Fruit fly (Drosophila melanogaster): Measurements from ENCODE around the gene CG42832.
A peak's percentile ranks its signal among the peaks of the same experiment; 100 is the strongest.

Gene CG42832

dm6 chr3L:11587720-11588580, 22.0 kb upstream of the CG42832 start, which contains the start of gene rt (continued):
- TF ChIP-seq CG8281 (tag; optimal IDR thresholded peaks at IDR 0.05) = no peak
- TF ChIP-seq D19A (tag; optimal IDR thresholded peaks at IDR 0.05) = peak; percentile 58
- TF ChIP-seq CG17829 (tag; optimal IDR thresholded peaks at IDR 0.05) = peak; percentile 73
- TF ChIP-seq CG1602 (GFP tag; optimal IDR thresholded peaks at IDR 0.05) = peak; percentile 38
- TF ChIP-seq CG6175 (GFP tag; IDR thresholded peaks at IDR 0.05) = no peak
- TF ChIP-seq onecut (GFP tag; IDR thresholded peaks at IDR 0.05) = peak; percentile 46
- no peak for TF ChIP-seq CG6854 (GFP tag; optimal IDR thresholded peaks at IDR 0.05)
- TF ChIP-seq CG7556 (GFP tag; optimal IDR thresholded peaks at IDR 0.05) = peak; percentile 58
- TF ChIP-seq Hr39 (optimal IDR thresholded peaks at IDR 0.05) = no peak
- peak; percentile 22 for TF ChIP-seq Usf (GFP tag; optimal IDR thresholded peaks at IDR 0.05)
- no peak for TF ChIP-seq CG11085 (GFP tag; IDR thresholded peaks at IDR 0.05)
- TF ChIP-seq stc (GFP tag; IDR thresholded peaks at IDR 0.05) = 0 out of 2 replicates have a peak, but pooled peaks have one; percentile 24
- TF ChIP-seq CG6272 (GFP tag; IDR thresholded peaks at IDR 0.05) = no peak
- no peak for TF ChIP-seq BtbVII (GFP tag; optimal IDR thresholded peaks at IDR 0.05)
- no peak for TF ChIP-seq CG9876 (GFP tag; optimal IDR thresholded peaks at IDR 0.05)
- no peak for TF ChIP-seq CG9609 (GFP tag; optimal IDR thresholded peaks at IDR 0.05)
- TF ChIP-seq CG18599 (GFP tag; optimal IDR thresholded peaks at IDR 0.05) = no peak
- peak; percentile 85 for TF ChIP-seq Sry-β (GFP tag; optimal IDR thresholded peaks at IDR 0.05)
- TF ChIP-seq vnd (GFP tag; IDR thresholded peaks at IDR 0.05; ENCODE audit: partially characterized antibody) = no peak
- peak; percentile 40 for TF ChIP-seq Fer1 (GFP tag; optimal IDR thresholded peaks at IDR 0.05)
- TF ChIP-seq CG2129 (GFP tag; IDR thresholded peaks at IDR 0.05; ENCODE audit: partially characterized antibody) = no peak
- no peak for TF ChIP-seq hth (optimal IDR thresholded peaks at IDR 0.05)
- no peak for TF ChIP-seq emc (GFP tag; optimal IDR thresholded peaks at IDR 0.05)
- TF ChIP-seq jumu (GFP tag; optimal IDR thresholded peaks at IDR 0.05) = no peak
- TF ChIP-seq Rfx (GFP tag; IDR thresholded peaks at IDR 0.05) = peak; percentile 44; the same call in 1 of the 2 replicates
- peak; percentile 29 for TF ChIP-seq salm (tag; optimal IDR thresholded peaks at IDR 0.05)
- peak; percentile 31 for TF ChIP-seq CG30431 (GFP tag; optimal IDR thresholded peaks at IDR 0.05)
- TF ChIP-seq CG32767 (GFP tag; IDR thresholded peaks at IDR 0.05) = peak; percentile 50; the same call in 1 of the 2 replicates
- TF ChIP-seq CG14441 (GFP tag; IDR thresholded peaks at IDR 0.05) = no peak
- TF ChIP-seq oc (tag; optimal IDR thresholded peaks at IDR 0.05) = no peak
- peak; percentile 14 for TF ChIP-seq CG12071 (GFP tag; optimal IDR thresholded peaks at IDR 0.05)
- no peak for TF ChIP-seq CG13287 (GFP tag; IDR thresholded peaks at IDR 0.05; ENCODE audit: partially characterized antibody)
- TF ChIP-seq sisA (GFP tag; IDR thresholded peaks at IDR 0.05) = peak; percentile 63
- peak; percentile 32; the same call in 1 of the 2 replicates for TF ChIP-seq CG32532 (GFP tag; IDR thresholded peaks at IDR 0.05)
- no peak for TF ChIP-seq GATAe (GFP tag; conservative IDR thresholded peaks at IDR 0.05)
- TF ChIP-seq gcm2 (GFP tag; optimal IDR thresholded peaks at IDR 0.05) = peak; percentile 12
- TF ChIP-seq Ets65A (GFP tag) = peak; percentile 23
- no peak for TF ChIP-seq CG8478 (optimal IDR thresholded peaks at IDR 0.05)
- TF ChIP-seq CG10565 (GFP tag; optimal IDR thresholded peaks at IDR 0.05) = no peak
- no peak for TF ChIP-seq sug (tag; optimal IDR thresholded peaks at IDR 0.05)
- TF ChIP-seq CG2712 (tag; optimal IDR thresholded peaks at IDR 0.05) = peak; percentile 84
- no peak for TF ChIP-seq Opbp (GFP tag; IDR thresholded peaks at IDR 0.05; ENCODE audit: partially characterized antibody)
- no peak for TF ChIP-seq Vsx1 (GFP tag; optimal IDR thresholded peaks at IDR 0.05)
- TF ChIP-seq CG10431 (GFP tag; optimal IDR thresholded peaks at IDR 0.05) = peak; percentile 17
- TF ChIP-seq CG2202 (tag; optimal IDR thresholded peaks at IDR 0.05) = peak; percentile 55
- TF ChIP-seq CG7786 (GFP tag; optimal IDR thresholded peaks at IDR 0.05) = no peak
- peak; percentile 24 for TF ChIP-seq fd64A (GFP tag; optimal IDR thresholded peaks at IDR 0.05)
- TF ChIP-seq CG6813 (GFP tag; optimal IDR thresholded peaks at IDR 0.05) = peak; percentile 29
- no peak for TF ChIP-seq fu2 (GFP tag; optimal IDR thresholded peaks at IDR 0.05)
- TF ChIP-seq amos (GFP tag; IDR thresholded peaks at IDR 0.05; ENCODE audit: partially characterized antibody) = no peak

Data from whole organism, embryonic.